Worm (Caenorhabditis elegans) whole organism, young adult: ENCODE data around the gene F37C4.8.

Experiments
- B0035.1 ChIP-seq: sonication (generic microtip); optimal IDR thresholded peaks from 2 replicates; lab custom pipeline; 2016; ENCODE audit warnings: missing genetic modification characterization, mild to moderate bottlenecking, missing compliant biosample characterization, missing genotype, missing genetic modification reagents
- B0261.1 ChIP-seq: sonication (generic microtip); optimal IDR thresholded peaks from 2 replicates; lab custom pipeline; 2016; ENCODE audit warnings: mild to moderate bottlenecking, missing genetic modification characterization, moderate library complexity, missing compliant biosample characterization
- B0336.3 ChIP-seq: fragments of 200-800 bp; sonication (Bioruptor generic); IDR thresholded peaks from 2 replicates; pipeline ENCODE4 v1.3.6; 2022; ENCODE audit warnings: missing genetic modification characterization, missing compliant biosample characterization
- C06A6.2 ChIP-seq: fragments of 200-800 bp; sonication (Bioruptor generic); conservative IDR thresholded peaks from 2 replicates; pipeline ENCODE4 v1.3.6; 2022; ENCODE audit warnings: missing genetic modification characterization, missing compliant biosample characterization
- F22D6.2 ChIP-seq: sonication (generic microtip); optimal IDR thresholded peaks from 2 replicates; lab custom pipeline; 2016; ENCODE audit warnings: mild to moderate bottlenecking, missing genetic modification characterization, missing compliant biosample characterization
- F39B2.1 ChIP-seq: fragments of 200-800 bp; sonication (Bioruptor generic); IDR thresholded peaks from 2 replicates; pipeline ENCODE4 v1.3.6; 2022; ENCODE audit warnings: missing genetic modification reagents, missing genetic modification characterization, missing compliant biosample characterization
- F52B5.7 ChIP-seq: sonication (generic microtip); optimal IDR thresholded peaks from 2 replicates; lab custom pipeline; 2016; ENCODE audit warnings: mild to moderate bottlenecking, missing genetic modification characterization, missing compliant biosample characterization
- K11D2.4 ChIP-seq: fragments of 200-800 bp; sonication (Bioruptor generic); IDR thresholded peaks from 2 replicates; pipeline ENCODE4 v1.3.6; 2022; ENCODE audit warnings: missing genetic modification reagents, missing genetic modification characterization, missing compliant biosample characterization
- T07F8.4 ChIP-seq: sonication (generic microtip); optimal IDR thresholded peaks from 2 replicates; lab custom pipeline; 2016; ENCODE audit warnings: mild to moderate bottlenecking, missing genetic modification characterization, moderate library complexity, missing compliant biosample characterization
- Y53F4B.3 ChIP-seq: fragments of 200-800 bp; sonication (Bioruptor generic); IDR thresholded peaks from 2 replicates; pipeline ENCODE4 v1.3.6; 2022; ENCODE audit warnings: missing genetic modification reagents, missing genetic modification characterization, missing compliant biosample characterization
- Y56A3A.18 ChIP-seq: fragments of 200-800 bp; sonication (Bioruptor generic); IDR thresholded peaks from 2 replicates; pipeline ENCODE4 v1.3.6; 2022; ENCODE audit warnings: missing genetic modification reagents, missing genetic modification characterization, missing compliant biosample characterization
- atf-7 ChIP-seq: sonication (generic microtip); optimal IDR thresholded peaks from 2 replicates; lab custom pipeline; 2017; ENCODE audit warnings: mild to moderate bottlenecking, missing genetic modification characterization, missing compliant biosample characterization
- attf-3 ChIP-seq: fragments of 200-800 bp; sonication (Bioruptor generic); conservative IDR thresholded peaks from 2 replicates; pipeline ENCODE4 v1.3.6; 2022; ENCODE audit warnings: missing genetic modification reagents, missing genetic modification characterization, missing compliant biosample characterization
- attf-5 ChIP-seq: fragments of 200-800 bp; sonication (Bioruptor generic); optimal IDR thresholded peaks from 2 replicates; lab custom pipeline; 2018; ENCODE audit warnings: mild to moderate bottlenecking, missing genetic modification characterization, missing compliant biosample characterization
- bed-1 ChIP-seq: fragments of 200-800 bp; sonication (Bioruptor generic); IDR thresholded peaks from 2 replicates; pipeline ENCODE4 v1.3.6; 2022; ENCODE audit warnings: missing genetic modification reagents, missing genetic modification characterization, missing compliant biosample characterization
- ccch-3 ChIP-seq: fragments of 200-800 bp; sonication (Bioruptor generic); optimal IDR thresholded peaks from 2 replicates; lab custom pipeline; 2018; ENCODE audit warnings: mild to moderate bottlenecking, missing genetic modification characterization, missing compliant biosample characterization
- cebp-2 ChIP-seq: fragments of 200-800 bp; sonication (Bioruptor generic); IDR thresholded peaks from 2 replicates; pipeline ENCODE4 v1.3.6; 2022; ENCODE audit warnings: missing genetic modification characterization, missing compliant biosample characterization
- ceh-100 ChIP-seq: fragments of 200-800 bp; sonication (Bioruptor generic); IDR thresholded peaks from 2 replicates; pipeline ENCODE4 v1.3.6; 2022; ENCODE audit warnings: missing genetic modification reagents, missing genetic modification characterization, missing compliant biosample characterization
- dpff-1 ChIP-seq: sonication (generic microtip); optimal IDR thresholded peaks from 2 replicates; lab custom pipeline; 2017; ENCODE audit warnings: mild to moderate bottlenecking, missing genetic modification characterization, missing compliant biosample characterization
- efl-1 ChIP-seq: fragments of 150-350 bp; optimal IDR thresholded peaks from 2 replicates; lab custom pipeline; 2014; ENCODE audit warnings: missing biosample characterization, missing genetic modification reagents, missing genetic modification characterization
- egl-44 ChIP-seq: fragments of 200-800 bp; sonication (Bioruptor generic); IDR thresholded peaks from 2 replicates; pipeline ENCODE4 v1.3.6; 2022; ENCODE audit warnings: missing genetic modification reagents, missing genetic modification characterization, missing compliant biosample characterization
- ets-4 ChIP-seq: fragments of 200-800 bp; sonication (Bioruptor generic); optimal IDR thresholded peaks from 2 replicates; lab custom pipeline; 2018; ENCODE audit warnings: mild to moderate bottlenecking, missing genetic modification characterization, missing compliant biosample characterization
- him-1 ChIP-seq: sonication (generic microtip); optimal IDR thresholded peaks from 2 replicates; lab custom pipeline; 2016; ENCODE audit warnings: missing genotype, missing genetic modification reagents, missing genetic modification characterization, missing compliant biosample characterization
- hlh-12 ChIP-seq: sonication (generic microtip); optimal IDR thresholded peaks from 2 replicates; lab custom pipeline; 2016; ENCODE audit warnings: missing genetic modification characterization, missing compliant biosample characterization
- hmg-1.2 ChIP-seq: fragments of 200-800 bp; sonication (Bioruptor generic); IDR thresholded peaks from 2 replicates; pipeline ENCODE4 v1.3.6; 2022; ENCODE audit warnings: missing genetic modification reagents, missing genetic modification characterization, missing compliant biosample characterization
- let-607 ChIP-seq, 2 experiments: fragments of 200-800 bp in 1 of 2; sonication (Bioruptor generic) in 1 of 2; sonication (generic microtip) in 1 of 2; optimal IDR thresholded peaks; 2 replicates each; lab custom pipeline; 2016 to 2018; ENCODE audit warnings: mild to moderate bottlenecking in 2 of 2, missing compliant biosample characterization in 2 of 2, missing genetic modification characterization in 2 of 2, moderate library complexity in 2 of 2, missing genotype in 1 of 2
- lin-35 ChIP-seq, 3 experiments: fragments of 150-350 bp in 2 of 3; sonication (generic microtip) in 1 of 3; optimal IDR thresholded peaks; 2 replicates each; lab custom pipeline; 2014 to 2018; ENCODE audit warnings: missing biosample characterization in 3 of 3, missing genetic modification characterization in 3 of 3, missing genetic modification reagents in 3 of 3
- lir-1 ChIP-seq: fragments of 200-800 bp; sonication (Bioruptor generic); conservative IDR thresholded peaks from 2 replicates; pipeline ENCODE4 v1.3.6; 2022; ENCODE audit warnings: missing genetic modification reagents, missing genetic modification characterization, missing compliant biosample characterization
- lsy-27 ChIP-seq: sonication (generic microtip); optimal IDR thresholded peaks from 2 replicates; lab custom pipeline; 2017; ENCODE audit warnings: missing genetic modification characterization, mild to moderate bottlenecking, missing compliant biosample characterization, antibody characterized with exemption, missing genotype, borderline replicate concordance; ENCODE audit not compliant: insufficient read depth
- madf-6 ChIP-seq: fragments of 200-800 bp; sonication (Bioruptor generic); IDR thresholded peaks from 2 replicates; pipeline ENCODE4 v1.3.6; 2022; ENCODE audit warnings: missing genetic modification reagents, missing genetic modification characterization, missing compliant biosample characterization
- mcd-1 ChIP-seq: fragments of 200-800 bp; sonication (Bioruptor generic); IDR thresholded peaks from 2 replicates; pipeline ENCODE4 v1.3.6; 2022; ENCODE audit warnings: missing genetic modification reagents, missing genetic modification characterization, missing compliant biosample characterization
- nhr-120 ChIP-seq: fragments of 200-800 bp; sonication (Bioruptor generic); IDR thresholded peaks from 2 replicates; pipeline ENCODE4 v1.3.6; 2022; ENCODE audit warnings: missing genetic modification characterization, missing compliant biosample characterization
- nhr-80 ChIP-seq: sonication (generic microtip); optimal IDR thresholded peaks from 2 replicates; lab custom pipeline; 2016; ENCODE audit warnings: missing genetic modification characterization, missing compliant biosample characterization
- nhr-90 ChIP-seq: sonication (generic microtip); optimal IDR thresholded peaks from 2 replicates; lab custom pipeline; 2016; ENCODE audit warnings: missing genotype, mild to moderate bottlenecking, missing genetic modification characterization, missing compliant biosample characterization
- rcor-1 ChIP-seq: fragments of 200-800 bp; sonication (Bioruptor generic); IDR thresholded peaks from 2 replicates; pipeline ENCODE4 v1.3.6; 2022; ENCODE audit warnings: missing genetic modification reagents, missing genetic modification characterization, missing compliant biosample characterization
- sea-2 ChIP-seq: fragments of 200-800 bp; sonication (Bioruptor generic); IDR thresholded peaks from 2 replicates; pipeline ENCODE4 v1.3.6; 2022; ENCODE audit warnings: missing genetic modification characterization, missing compliant biosample characterization
- tlf-1 ChIP-seq: fragments of 200-800 bp; sonication (Bioruptor generic); optimal IDR thresholded peaks from 2 replicates; lab custom pipeline; 2018; ENCODE audit warnings: mild to moderate bottlenecking, missing genetic modification characterization, missing compliant biosample characterization
- unc-130 ChIP-seq: sonication (generic microtip); optimal IDR thresholded peaks from 2 replicates; lab custom pipeline; 2016; ENCODE audit warnings: missing genetic modification reagents, missing genetic modification characterization, missing compliant biosample characterization
- unc-62 ChIP-seq: fragments of 150-350 bp; optimal IDR thresholded peaks from 2 replicates; lab custom pipeline; 2014; ENCODE audit warnings: missing biosample characterization, missing genetic modification reagents, missing genetic modification characterization
- ztf-22 ChIP-seq: fragments of 200-800 bp; sonication (Bioruptor generic); optimal IDR thresholded peaks from 2 replicates; lab custom pipeline; 2018; ENCODE audit warnings: mild to moderate bottlenecking, missing genetic modification characterization, moderate library complexity, missing compliant biosample characterization
- ztf-3 ChIP-seq: fragments of 200-800 bp; sonication (Bioruptor generic); optimal IDR thresholded peaks from 2 replicates; lab custom pipeline; 2018; ENCODE audit warnings: mild to moderate bottlenecking, missing genetic modification characterization, missing compliant biosample characterization

F37C4.8 gene

ce11 chrIV:3906393-3906792, 25.4 kb upstream of the F37C4.8 start, which contains the start of gene F56D6.11:
TSS of gene F56D6.11 (minus strand) at chrIV:3906493.
- TF ChIP-seq ccch-3 (GFP tag; lab: Kevin White, UChicago): no peak
- TF ChIP-seq sea-2 (GFP tag; lab: Robert Waterston, UW): no peak
- no peak for TF ChIP-seq attf-3 (GFP tag; lab: Robert Waterston, UW)
- TF ChIP-seq F39B2.1 (GFP tag; lab: Robert Waterston, UW): no peak
- TF ChIP-seq attf-5 (GFP tag; lab: Kevin White, UChicago): no peak
- no peak for TF ChIP-seq B0261.1 (tag; lab: Kevin White, UChicago)
- no peak for TF ChIP-seq madf-6 (GFP tag; lab: Robert Waterston, UW)
- no peak for TF ChIP-seq let-607 (tag; optimal IDR thresholded peaks at IDR 0.05; lab: Kevin White, UChicago)
- no peak for TF ChIP-seq mcd-1 (GFP tag; lab: Robert Waterston, UW)
- no peak for TF ChIP-seq egl-44 (GFP tag; lab: Robert Waterston, UW)
- TF ChIP-seq F52B5.7 (tag; lab: Kevin White, UChicago): no peak
- TF ChIP-seq K11D2.4 (GFP tag; lab: Robert Waterston, UW): no peak

DNA sequence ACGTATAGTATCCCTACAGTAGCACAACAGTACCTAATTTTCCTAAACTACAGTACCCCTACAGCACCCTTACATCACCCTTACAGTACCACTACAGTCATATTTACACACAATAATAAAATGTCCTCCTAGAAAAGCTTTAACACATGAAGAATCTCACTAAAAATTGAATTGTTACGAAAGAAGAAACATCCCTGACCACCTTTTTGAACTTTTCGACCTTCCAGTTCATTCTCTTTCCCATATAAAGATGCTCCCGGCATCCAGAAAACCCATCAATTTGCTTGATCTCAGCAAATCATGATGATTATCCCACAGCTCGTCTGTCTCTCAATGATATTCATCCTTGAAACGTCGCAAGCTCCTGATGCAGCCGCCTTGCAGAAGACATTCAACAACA, 23.6 kb upstream of the F37C4.8 start, which contains the start of gene F56D6.21:
F56D6.21 (plus strand) TSS at position 301 of the 400 bp plus-strand sequence.
- TF ChIP-seq hmg-1.2 (no peak), lin-35 (GFP tag; optimal IDR thresholded peaks at IDR 0.05; lab: Kevin White, UChicago) (no peak), T07F8.4 (tag; lab: Kevin White, UChicago) (no peak), hlh-12 (tag; lab: Kevin White, UChicago) (no peak), B0336.3 (no peak), B0035.1 (no peak), sea-2 (GFP tag; lab: Robert Waterston, UW) (no peak)

DNA sequence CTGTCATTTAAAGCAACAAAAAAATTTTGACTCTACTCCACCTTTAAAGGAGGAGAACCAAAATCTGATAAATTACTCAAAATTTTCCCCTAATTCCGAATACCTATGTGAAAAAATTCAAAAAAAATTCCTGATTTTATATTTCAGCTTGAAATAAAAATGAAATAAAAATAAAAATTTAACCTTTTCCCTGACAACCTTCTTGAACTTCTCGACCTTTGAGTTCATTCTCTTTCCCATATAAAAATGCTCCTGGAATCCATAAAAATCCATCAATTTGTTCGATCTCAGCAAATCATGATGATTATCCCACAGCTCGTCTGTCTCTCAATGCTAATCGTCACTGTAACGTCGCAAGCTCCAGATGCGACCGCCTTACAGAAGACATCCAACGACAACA, 21.9 kb upstream of the F37C4.8 start, which contains the start of gene F56D6.6:
F56D6.6 (plus strand) TSS at position 301 of the 400 bp plus-strand sequence.
- TF ChIP-seq hlh-12 (tag; lab: Kevin White, UChicago): no peak
- TF ChIP-seq C06A6.2: no peak
- TF ChIP-seq unc-130 (GFP tag; lab: Kevin White, UChicago): no peak
- TF ChIP-seq ztf-3 (GFP tag; lab: Kevin White, UChicago): no peak
- no peak for TF ChIP-seq rcor-1 (GFP tag; lab: Robert Waterston, UW)
- TF ChIP-seq F22D6.2 (tag; lab: Kevin White, UChicago): no peak
- no peak for TF ChIP-seq nhr-120 (GFP tag; lab: Robert Waterston, UW)
- no peak for TF ChIP-seq lsy-27 (tag; lab: Kevin White, UChicago)
- TF ChIP-seq lir-1 (GFP tag; lab: Robert Waterston, UW): no peak
- no peak for TF ChIP-seq Y56A3A.18 (GFP tag; lab: Robert Waterston, UW)
- TF ChIP-seq nhr-90 (tag; lab: Kevin White, UChicago): no peak
- TF ChIP-seq T07F8.4 (tag; lab: Kevin White, UChicago): no peak
- no peak for TF ChIP-seq dpff-1 (tag; lab: Kevin White, UChicago)
- TF ChIP-seq, all 124 proteins: peak for 0

ce11 chrIV:3899719-3900554, 18.9 kb upstream of the F37C4.8 start, which contains the start of gene srz-62:
TSS of gene srz-62 (plus strand) at chrIV:3900504.
- TF ChIP-seq him-1 (tag; lab: Kevin White, UChicago) (no peak), ets-4 (GFP tag; lab: Kevin White, UChicago) (peak; percentile 89), ztf-22 (GFP tag; lab: Kevin White, UChicago) (peak; percentile 82), ceh-100 (GFP tag; lab: Robert Waterston, UW) (no peak), Y53F4B.3 (GFP tag; lab: Robert Waterston, UW) (no peak), F39B2.1 (GFP tag; lab: Robert Waterston, UW) (no peak), bed-1 (GFP tag; lab: Robert Waterston, UW) (no peak), T07F8.4 (tag; lab: Kevin White, UChicago) (no peak), nhr-80 (tag; lab: Kevin White, UChicago) (peak; percentile 95), let-607 (tag; optimal IDR thresholded peaks at IDR 0.05; lab: Kevin White, UChicago) (peak in 1 of 2 experiments; percentile 48), Y56A3A.18 (GFP tag; lab: Robert Waterston, UW) (peak; percentile 44; the same call in 1 of the 2 replicates), nhr-90 (tag; lab: Kevin White, UChicago) (no peak), tlf-1 (GFP tag; lab: Kevin White, UChicago) (peak; percentile 50), atf-7 (peak; percentile 82), B0336.3 (no peak), efl-1 (GFP tag; lab: Kevin White, UChicago) (no peak), unc-62 (peak; percentile 88), cebp-2 (GFP tag; lab: Robert Waterston, UW) (no peak)
